Worm (Caenorhabditis elegans) whole organism, late embryonic: ENCODE measurements around the gene K03H1.7.

ENCODE experiments used
- elt-2 ChIP-seq: sonication (generic microtip); optimal IDR thresholded peaks from 2 replicates; lab custom pipeline; 2016; ENCODE audit warnings: missing genetic modification reagents, missing genetic modification characterization, missing compliant biosample characterization
- lin-11 ChIP-seq: fragments of 200-800 bp; sonication (Bioruptor generic); optimal IDR thresholded peaks from 2 replicates; lab custom pipeline; 2018; ENCODE audit warnings: mild to moderate bottlenecking, missing genetic modification characterization, missing compliant biosample characterization

DNA sequence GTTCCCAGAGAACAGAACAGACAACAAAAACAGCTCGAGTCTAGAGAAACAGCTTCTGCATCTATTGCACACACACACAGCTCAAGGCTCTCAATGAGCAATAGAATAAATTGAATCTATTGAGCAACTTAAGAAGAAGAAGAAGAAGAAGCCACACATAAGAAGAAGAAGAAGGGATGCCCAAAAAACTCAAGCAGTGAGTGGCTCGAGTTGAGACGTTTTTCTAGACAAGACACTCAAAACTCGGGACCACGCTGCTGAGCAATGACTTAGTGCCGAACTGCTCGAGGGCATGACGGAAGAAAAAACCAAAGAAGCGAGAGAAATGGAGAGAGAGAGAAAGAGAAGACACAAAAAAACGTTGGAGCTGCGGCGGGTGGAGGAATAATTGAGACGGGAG lies 41.9 kb upstream of the K03H1.7 start:
- TF ChIP-seq elt-2 (tag; lab: Kevin White, UChicago) (no peak), lin-11 (tag; lab: Kevin White, UChicago) (no peak)
